Worm (Caenorhabditis elegans) whole organism, young adult: Measurements from ENCODE around the gene str-238.
A peak's percentile ranks its signal among the peaks of the same experiment; 100 is the strongest.

Experiments
- B0261.1 ChIP-seq: sonication (generic microtip); optimal IDR thresholded peaks from 2 replicates; lab custom pipeline; 2016; ENCODE audit warnings: mild to moderate bottlenecking, missing genetic modification characterization, moderate library complexity, missing compliant biosample characterization
- F33H1.4 ChIP-seq: fragments of 200-800 bp; sonication (Bioruptor generic); IDR thresholded peaks from 2 replicates; pipeline ENCODE4 v1.3.6; 2022; ENCODE audit warnings: missing genetic modification reagents, missing genetic modification characterization, missing compliant biosample characterization
- F57C9.4 ChIP-seq: sonication (generic microtip); optimal IDR thresholded peaks from 2 replicates; lab custom pipeline; 2017; ENCODE audit warnings: mild to moderate bottlenecking, missing genetic modification characterization, missing compliant biosample characterization
- T07F8.4 ChIP-seq: sonication (generic microtip); optimal IDR thresholded peaks from 2 replicates; lab custom pipeline; 2016; ENCODE audit warnings: mild to moderate bottlenecking, missing genetic modification characterization, moderate library complexity, missing compliant biosample characterization
- Y79H2A.3 ChIP-seq: fragments of 200-800 bp; sonication (Bioruptor generic); conservative IDR thresholded peaks from 2 replicates; pipeline ENCODE4 v1.3.6; 2022; ENCODE audit warnings: missing genetic modification reagents, missing genetic modification characterization, missing compliant biosample characterization
- akir-1 ChIP-seq: fragments of 200-800 bp; sonication (Bioruptor generic); optimal IDR thresholded peaks from 2 replicates; lab custom pipeline; 2018; ENCODE audit warnings: mild to moderate bottlenecking, missing genetic modification characterization, moderate library complexity, missing compliant biosample characterization
- ama-1 ChIP-seq, 3 experiments: fragments of 150-350 bp in 1 of 3; sonication (generic microtip) in 2 of 3; optimal IDR thresholded peaks; 2 replicates each; lab custom pipeline; 2014 to 2018; ENCODE audit warnings: missing biosample characterization in 2 of 3, missing genetic modification characterization in 2 of 3, missing genetic modification reagents in 2 of 3
- aptf-3 ChIP-seq: fragments of 200-800 bp; sonication (Bioruptor generic); IDR thresholded peaks from 2 replicates; pipeline ENCODE4 v1.3.6; 2022; ENCODE audit warnings: missing genetic modification characterization, missing compliant biosample characterization
- athp-1 ChIP-seq: sonication (generic microtip); optimal IDR thresholded peaks from 2 replicates; lab custom pipeline; 2017; ENCODE audit warnings: mild to moderate bottlenecking, missing genetic modification characterization, missing compliant biosample characterization
- attf-3 ChIP-seq: fragments of 200-800 bp; sonication (Bioruptor generic); conservative IDR thresholded peaks from 2 replicates; pipeline ENCODE4 v1.3.6; 2022; ENCODE audit warnings: missing genetic modification reagents, missing genetic modification characterization, missing compliant biosample characterization
- attf-5 ChIP-seq: fragments of 200-800 bp; sonication (Bioruptor generic); optimal IDR thresholded peaks from 2 replicates; lab custom pipeline; 2018; ENCODE audit warnings: mild to moderate bottlenecking, missing genetic modification characterization, missing compliant biosample characterization
- ceh-27 ChIP-seq: fragments of 200-800 bp; sonication (Bioruptor generic); optimal IDR thresholded peaks from 2 replicates; lab custom pipeline; 2018; ENCODE audit warnings: mild to moderate bottlenecking, missing genetic modification characterization, moderate library complexity, missing compliant biosample characterization
- ceh-40 ChIP-seq: fragments of 200-800 bp; sonication (Bioruptor generic); IDR thresholded peaks from 2 replicates; pipeline ENCODE4 v1.3.6; 2022; ENCODE audit warnings: missing genetic modification characterization, missing compliant biosample characterization
- ceh-58 ChIP-seq: fragments of 200-800 bp; sonication (Bioruptor generic); IDR thresholded peaks from 2 replicates; pipeline ENCODE4 v1.3.6; 2022; ENCODE audit warnings: missing genetic modification characterization, missing compliant biosample characterization
- ceh-91 ChIP-seq: fragments of 200-800 bp; sonication (Bioruptor generic); IDR thresholded peaks from 2 replicates; pipeline ENCODE4 v1.3.6; 2022; ENCODE audit warnings: missing genetic modification reagents, missing genetic modification characterization, missing compliant biosample characterization
- dpl-1 ChIP-seq: fragments of 150-350 bp; optimal IDR thresholded peaks from 2 replicates; lab custom pipeline; 2014; ENCODE audit warnings: missing biosample characterization, missing genetic modification reagents, missing genetic modification characterization
- egl-44 ChIP-seq: fragments of 200-800 bp; sonication (Bioruptor generic); IDR thresholded peaks from 2 replicates; pipeline ENCODE4 v1.3.6; 2022; ENCODE audit warnings: missing genetic modification reagents, missing genetic modification characterization, missing compliant biosample characterization
- ets-4 ChIP-seq: fragments of 200-800 bp; sonication (Bioruptor generic); optimal IDR thresholded peaks from 2 replicates; lab custom pipeline; 2018; ENCODE audit warnings: mild to moderate bottlenecking, missing genetic modification characterization, missing compliant biosample characterization
- fkh-3 ChIP-seq: sonication (generic microtip); optimal IDR thresholded peaks from 2 replicates; lab custom pipeline; 2016; ENCODE audit warnings: mild to moderate bottlenecking, missing genetic modification characterization, missing compliant biosample characterization
- gei-17 ChIP-seq: fragments of 200-800 bp; sonication (Bioruptor generic); optimal IDR thresholded peaks from 2 replicates; lab custom pipeline; 2018; ENCODE audit warnings: mild to moderate bottlenecking, missing genetic modification characterization, missing compliant biosample characterization
- hlh-26 ChIP-seq: fragments of 200-800 bp; sonication (Bioruptor generic); conservative IDR thresholded peaks from 2 replicates; pipeline ENCODE4 v1.3.6; 2022; ENCODE audit warnings: missing genetic modification reagents, missing genetic modification characterization, missing compliant biosample characterization
- hmg-20 ChIP-seq: fragments of 200-800 bp; sonication (Bioruptor generic); IDR thresholded peaks from 2 replicates; pipeline ENCODE4 v1.3.6; 2022; ENCODE audit warnings: missing genetic modification reagents, missing genetic modification characterization, missing compliant biosample characterization
- let-526 ChIP-seq: fragments of 200-800 bp; sonication (Bioruptor generic); IDR thresholded peaks from 2 replicates; pipeline ENCODE4 v1.3.6; 2022; ENCODE audit warnings: missing genetic modification reagents, missing genetic modification characterization, missing compliant biosample characterization
- let-607 ChIP-seq, 2 experiments: fragments of 200-800 bp in 1 of 2; sonication (Bioruptor generic) in 1 of 2; sonication (generic microtip) in 1 of 2; optimal IDR thresholded peaks; 2 replicates each; lab custom pipeline; 2016 to 2018; ENCODE audit warnings: mild to moderate bottlenecking in 2 of 2, missing compliant biosample characterization in 2 of 2, missing genetic modification characterization in 2 of 2, moderate library complexity in 2 of 2, missing genotype in 1 of 2
- lin-35 ChIP-seq, 3 experiments: fragments of 150-350 bp in 2 of 3; sonication (generic microtip) in 1 of 3; optimal IDR thresholded peaks; 2 replicates each; lab custom pipeline; 2014 to 2018; ENCODE audit warnings: missing biosample characterization in 3 of 3, missing genetic modification characterization in 3 of 3, missing genetic modification reagents in 3 of 3
- lin-40 ChIP-seq: sonication (generic microtip); optimal IDR thresholded peaks from 2 replicates; lab custom pipeline; 2016; ENCODE audit warnings: missing genetic modification characterization, mild to moderate bottlenecking, missing compliant biosample characterization, missing genotype, missing genetic modification reagents
- lsl-1 ChIP-seq: fragments of 200-800 bp; sonication (Bioruptor generic); optimal IDR thresholded peaks from 2 replicates; lab custom pipeline; 2018; ENCODE audit warnings: mild to moderate bottlenecking, missing genetic modification characterization, moderate library complexity, missing compliant biosample characterization
- lsy-27 ChIP-seq: sonication (generic microtip); optimal IDR thresholded peaks from 2 replicates; lab custom pipeline; 2017; ENCODE audit warnings: missing genetic modification characterization, mild to moderate bottlenecking, missing compliant biosample characterization, antibody characterized with exemption, missing genotype, borderline replicate concordance; ENCODE audit not compliant: insufficient read depth
- mes-4 ChIP-seq: sonication (generic microtip); optimal IDR thresholded peaks from 2 replicates; lab custom pipeline; 2016; ENCODE audit warnings: missing genotype, missing genetic modification characterization, missing compliant biosample characterization
- nfyb-1 ChIP-seq: fragments of 200-800 bp; sonication (Bioruptor generic); IDR thresholded peaks from 2 replicates; pipeline ENCODE4 v1.3.6; 2022; ENCODE audit warnings: missing genetic modification reagents, missing genetic modification characterization, missing compliant biosample characterization
- nhr-179 ChIP-seq: sonication (generic microtip); optimal IDR thresholded peaks from 2 replicates; lab custom pipeline; 2016; ENCODE audit warnings: mild to moderate bottlenecking, missing genetic modification characterization, missing compliant biosample characterization
- nhr-90 ChIP-seq: sonication (generic microtip); optimal IDR thresholded peaks from 2 replicates; lab custom pipeline; 2016; ENCODE audit warnings: missing genotype, mild to moderate bottlenecking, missing genetic modification characterization, missing compliant biosample characterization
- pha-4 ChIP-seq: fragments of 150-350 bp; sonication (generic microtip); optimal IDR thresholded peaks from 2 replicates; lab custom pipeline; 2014; ENCODE audit warnings: missing biosample characterization, missing genetic modification reagents, missing genetic modification characterization
- repo-1 ChIP-seq: sonication (generic microtip); optimal IDR thresholded peaks from 2 replicates; lab custom pipeline; 2017; ENCODE audit warnings: mild to moderate bottlenecking, missing genetic modification characterization, missing compliant biosample characterization
- snpc-1.1 ChIP-seq: sonication (generic microtip); optimal IDR thresholded peaks from 2 replicates; lab custom pipeline; 2017; ENCODE audit warnings: missing genetic modification characterization, mild to moderate bottlenecking, missing compliant biosample characterization, antibody characterized with exemption, moderate library complexity, missing genotype, missing genetic modification reagents; ENCODE audit not compliant: insufficient read depth
- snpc-1.3 ChIP-seq: sonication (generic microtip); optimal IDR thresholded peaks from 2 replicates; lab custom pipeline; 2017; ENCODE audit warnings: missing genetic modification characterization, mild to moderate bottlenecking, missing compliant biosample characterization, antibody characterized with exemption, moderate library complexity, missing genotype, missing genetic modification reagents; ENCODE audit not compliant: insufficient read depth
- snpc-3.4 ChIP-seq: sonication (generic microtip); optimal IDR thresholded peaks from 2 replicates; lab custom pipeline; 2017; ENCODE audit warnings: missing genetic modification characterization, mild to moderate bottlenecking, missing compliant biosample characterization, antibody characterized with exemption, moderate library complexity, missing genotype, missing genetic modification reagents
- somi-1 ChIP-seq: fragments of 200-800 bp; sonication (Bioruptor generic); optimal IDR thresholded peaks from 2 replicates; lab custom pipeline; 2018; ENCODE audit warnings: mild to moderate bottlenecking, missing genetic modification characterization, missing compliant biosample characterization
- sptf-2 ChIP-seq: fragments of 200-800 bp; sonication (Bioruptor generic); optimal IDR thresholded peaks from 2 replicates; lab custom pipeline; 2018; ENCODE audit warnings: mild to moderate bottlenecking, missing genetic modification characterization, missing compliant biosample characterization
- tbx-9 ChIP-seq: sonication (generic microtip); optimal IDR thresholded peaks from 2 replicates; lab custom pipeline; 2016; ENCODE audit warnings: borderline replicate concordance, missing genetic modification characterization, inconsistent platforms, missing compliant biosample characterization
- unc-62 ChIP-seq: fragments of 150-350 bp; optimal IDR thresholded peaks from 2 replicates; lab custom pipeline; 2014; ENCODE audit warnings: missing biosample characterization, missing genetic modification reagents, missing genetic modification characterization
- ztf-22 ChIP-seq: fragments of 200-800 bp; sonication (Bioruptor generic); optimal IDR thresholded peaks from 2 replicates; lab custom pipeline; 2018; ENCODE audit warnings: mild to moderate bottlenecking, missing genetic modification characterization, moderate library complexity, missing compliant biosample characterization
- ztf-26 ChIP-seq: sonication (generic microtip); optimal IDR thresholded peaks from 2 replicates; lab custom pipeline; 2017; ENCODE audit warnings: missing genetic modification characterization, missing compliant biosample characterization
- ztf-6 ChIP-seq: fragments of 200-800 bp; sonication (Bioruptor generic); IDR thresholded peaks from 2 replicates; pipeline ENCODE4 v1.3.6; 2022; ENCODE audit warnings: missing genetic modification reagents, missing genetic modification characterization, missing compliant biosample characterization

str-238 gene

ce11 chrV:727484-728351, 37.1 kb upstream of the str-238 start, which contains the start of the genes icl-1 and srh-2 (continued):
- peak; percentile 97 for TF ChIP-seq repo-1 (tag; lab: Kevin White, UChicago)
- TF ChIP-seq Y79H2A.3 = no peak
- no peak for TF ChIP-seq snpc-1.1 (tag; lab: Kevin White, UChicago)
- no peak for TF ChIP-seq somi-1 (GFP tag; lab: Kevin White, UChicago)
- TF ChIP-seq ztf-22 (GFP tag; lab: Kevin White, UChicago) = no peak
- TF ChIP-seq ceh-27 (GFP tag; lab: Kevin White, UChicago) = no peak
- TF ChIP-seq T07F8.4 = no peak
- no peak for TF ChIP-seq attf-3 (GFP tag; lab: Robert Waterston, UW)
- no peak for TF ChIP-seq lin-35 (GFP tag; optimal IDR thresholded peaks at IDR 0.05; lab: Kevin White, UChicago)
- TF ChIP-seq akir-1 (GFP tag; lab: Kevin White, UChicago) = no peak
- TF ChIP-seq hmg-20 (GFP tag; lab: Robert Waterston, UW) = no peak
- TF ChIP-seq ets-4 = no peak
- TF ChIP-seq athp-1 = peak; percentile 61
- no peak for TF ChIP-seq ceh-58 (GFP tag; lab: Robert Waterston, UW)
- peak; percentile 68 for TF ChIP-seq nfyb-1
- no peak for TF ChIP-seq lsl-1 (GFP tag; lab: Kevin White, UChicago)
- TF ChIP-seq nhr-90 (tag; lab: Kevin White, UChicago) = no peak
- TF ChIP-seq fkh-3 (tag; lab: Kevin White, UChicago) = no peak
- TF ChIP-seq ceh-91 (GFP tag; lab: Robert Waterston, UW) = no peak
- TF ChIP-seq nhr-179 (tag; lab: Kevin White, UChicago) = no peak
- TF ChIP-seq unc-62 (GFP tag; lab: Kevin White, UChicago) = no peak
- peak; percentile 35 for TF ChIP-seq gei-17 (GFP tag; lab: Kevin White, UChicago)
- TF ChIP-seq lsy-27 (tag; lab: Kevin White, UChicago) = no peak
- no peak for TF ChIP-seq mes-4
- TF ChIP-seq aptf-3 (GFP tag; lab: Robert Waterston, UW) = no peak
- no peak for TF ChIP-seq dpl-1 (GFP tag; lab: Kevin White, UChicago)
- TF ChIP-seq ztf-6 (GFP tag; lab: Robert Waterston, UW) = no peak
- TF ChIP-seq ceh-40 (GFP tag; lab: Robert Waterston, UW) = no peak
- TF ChIP-seq sptf-2 (GFP tag; lab: Kevin White, UChicago) = peak; percentile 64
- TF ChIP-seq snpc-3.4 (tag; lab: Kevin White, UChicago) = no peak
- peak; percentile 97 for TF ChIP-seq ama-1 (optimal IDR thresholded peaks at IDR 0.05; lab: Kevin White, UChicago)
- TF ChIP-seq ama-1 (GFP tag; optimal IDR thresholded peaks at IDR 0.05; lab: Kevin White, UChicago) = no peak
- TF ChIP-seq tbx-9 = no peak
- TF ChIP-seq snpc-1.3 (tag; lab: Kevin White, UChicago) = no peak

ce11 chrV:728822-729493, 35.9 kb upstream of the str-238 start:
- TF ChIP-seq nfyb-1 (no peak), lin-40 (peak; percentile 24), F57C9.4 (tag; lab: Kevin White, UChicago) (peak; percentile 8), ceh-27 (GFP tag; lab: Kevin White, UChicago) (no peak), let-526 (GFP tag; lab: Robert Waterston, UW) (peak; percentile 40; the same call in 1 of the 2 replicates), ztf-26 (tag; lab: Kevin White, UChicago) (peak; percentile 16), B0261.1 (no peak), ztf-22 (GFP tag; lab: Kevin White, UChicago) (peak; percentile 42), let-607 (tag; optimal IDR thresholded peaks at IDR 0.05; lab: Kevin White, UChicago) (peak in 1 of 2 experiments; percentile 18), attf-3 (GFP tag; lab: Robert Waterston, UW) (no peak), F33H1.4 (GFP tag; lab: Robert Waterston, UW) (no peak), hlh-26 (no peak), ceh-91 (GFP tag; lab: Robert Waterston, UW) (no peak), egl-44 (no peak), pha-4 (no peak), attf-5 (GFP tag; lab: Kevin White, UChicago) (peak; percentile 22), nhr-179 (tag; lab: Kevin White, UChicago) (no peak), T07F8.4 (no peak)
